Fruit fly (Drosophila melanogaster) whole organism, embryonic: Measurements from ENCODE around the gene CG1965.

ENCODE experiments used
- Antp ChIP-seq: fragments of 200-800 bp; sonication (Bioruptor generic); optimal IDR thresholded peaks from 3 replicates; lab custom pipeline; 2016; ENCODE audit warnings: missing biosample characterization, missing genetic modification characterization
- B-H1 ChIP-seq: fragments of 200-800 bp; sonication (Bioruptor generic); IDR thresholded peaks from 3 replicates; pipeline ENCODE4 v1.3.6; 2022; ENCODE audit warnings: missing biosample characterization, missing genetic modification characterization
- CG11696 ChIP-seq: fragments of 200-800 bp; sonication (Bioruptor generic); IDR thresholded peaks from 2 replicates; pipeline ENCODE4 v1.3.6; 2022; ENCODE audit warnings: missing biosample characterization, missing genetic modification characterization
- CG13296 ChIP-seq: fragments of 200-800 bp; sonication (Bioruptor generic); optimal IDR thresholded peaks from 3 replicates; lab custom pipeline; 2018; ENCODE audit warnings: missing biosample characterization, mild to moderate bottlenecking, missing genetic modification characterization
- CG14050 ChIP-seq: fragments of 200-800 bp; sonication (Bioruptor generic); IDR thresholded peaks from 3 replicates; pipeline ENCODE4 v1.3.6; 2022; ENCODE audit warnings: missing biosample characterization, missing genetic modification characterization
- CG16815 ChIP-seq: fragments of 200-800 bp; sonication (Bioruptor generic); optimal IDR thresholded peaks from 3 replicates; lab custom pipeline; 2017; ENCODE audit warnings: missing biosample characterization, mild to moderate bottlenecking, missing genetic modification characterization
- CG16863 ChIP-seq: fragments of 200-800 bp; sonication (Bioruptor generic); optimal IDR thresholded peaks from 3 replicates; lab custom pipeline; 2016; ENCODE audit warnings: missing biosample characterization, missing genetic modification characterization
- CG17186 ChIP-seq: fragments of 200-800 bp; sonication (Bioruptor generic); optimal IDR thresholded peaks from 3 replicates; lab custom pipeline; 2017; ENCODE audit warnings: missing biosample characterization, missing genetic modification reagents, missing genetic modification characterization
- CG17802 ChIP-seq: fragments of 200-800 bp; sonication (Bioruptor generic); optimal IDR thresholded peaks from 2 replicates; lab custom pipeline; 2018; ENCODE audit warnings: missing biosample characterization, mild to moderate bottlenecking, missing genetic modification characterization, moderate library complexity
- CG18764 ChIP-seq: fragments of 200-800 bp; sonication (Bioruptor generic); optimal IDR thresholded peaks from 3 replicates; lab custom pipeline; 2016; ENCODE audit warnings: missing biosample characterization, missing genetic modification characterization
- CG2116 ChIP-seq: fragments of 200-800 bp; sonication (Bioruptor generic); optimal IDR thresholded peaks from 3 replicates; lab custom pipeline; 2018; ENCODE audit warnings: missing biosample characterization, mild to moderate bottlenecking, missing genetic modification characterization
- CG2202 ChIP-seq: fragments of 200-800 bp; sonication (Bioruptor generic); optimal IDR thresholded peaks from 2 replicates; lab custom pipeline; 2018; ENCODE audit warnings: missing biosample characterization, mild to moderate bottlenecking, missing genetic modification characterization
- CG2678 ChIP-seq: fragments of 200-800 bp; sonication (Bioruptor generic); optimal IDR thresholded peaks from 3 replicates; lab custom pipeline; 2019; ENCODE audit warnings: missing biosample characterization, mild to moderate bottlenecking, missing genetic modification characterization, moderate library complexity
- CG3163 ChIP-seq: fragments of 200-800 bp; sonication (Bioruptor generic); optimal IDR thresholded peaks from 3 replicates; lab custom pipeline; 2016; ENCODE audit warnings: missing biosample characterization, missing genetic modification characterization
- CG33557 ChIP-seq: fragments of 200-800 bp; sonication (Bioruptor generic); optimal IDR thresholded peaks from 2 replicates; lab custom pipeline; 2019; ENCODE audit warnings: missing biosample characterization, mild to moderate bottlenecking, missing genetic modification characterization, moderate library complexity
- CG4328 ChIP-seq: fragments of 200-800 bp; sonication (Bioruptor generic); optimal IDR thresholded peaks from 3 replicates; lab custom pipeline; 2017; ENCODE audit warnings: missing biosample characterization, missing genetic modification reagents, missing genetic modification characterization
- CG4360 ChIP-seq: fragments of 200-800 bp; sonication (Bioruptor generic); IDR thresholded peaks from 2 replicates; pipeline ENCODE4 v1.3.6; 2022; ENCODE audit warnings: missing biosample characterization, missing genetic modification characterization
- CG43689 ChIP-seq: fragments of 200-800 bp; sonication (Bioruptor generic); IDR thresholded peaks from 2 replicates; pipeline ENCODE4 v1.3.6; 2022; ENCODE audit warnings: missing biosample characterization, missing genetic modification characterization
- CG5180 ChIP-seq: fragments of 200-800 bp; sonication (Bioruptor generic); optimal IDR thresholded peaks from 3 replicates; lab custom pipeline; 2017; ENCODE audit warnings: missing biosample characterization, missing genetic modification characterization, mild to moderate bottlenecking, moderate library complexity, missing genetic modification reagents
- CG6791 ChIP-seq: fragments of 200-800 bp; sonication (Bioruptor generic); IDR thresholded peaks from 3 replicates; pipeline ENCODE4 v1.3.6; 2022; ENCODE audit warnings: missing biosample characterization, missing genetic modification characterization; ENCODE audit not compliant: partially characterized antibody
- CG7745 ChIP-seq: fragments of 200-800 bp; sonication (Bioruptor generic); optimal IDR thresholded peaks from 2 replicates; lab custom pipeline; 2018; ENCODE audit warnings: missing biosample characterization, mild to moderate bottlenecking, missing genetic modification characterization, moderate library complexity
- CG7987 ChIP-seq: fragments of 200-800 bp; sonication (Bioruptor generic); optimal IDR thresholded peaks from 2 replicates; lab custom pipeline; 2018; ENCODE audit warnings: missing biosample characterization, mild to moderate bottlenecking, missing genetic modification characterization, moderate library complexity
- Gsc ChIP-seq: fragments of 200-800 bp; sonication (Bioruptor generic); IDR thresholded peaks from 2 replicates; pipeline ENCODE4 v1.3.6; 2022; ENCODE audit warnings: missing biosample characterization, missing genetic modification characterization
- HLHmδ ChIP-seq: fragments of 200-800 bp; sonication (Bioruptor generic); optimal IDR thresholded peaks from 2 replicates; lab custom pipeline; 2018; ENCODE audit warnings: missing biosample characterization, mild to moderate bottlenecking, missing genetic modification characterization, moderate library complexity
- MTF-1 ChIP-seq: fragments of 200-800 bp; sonication (Bioruptor generic); optimal IDR thresholded peaks from 2 replicates; lab custom pipeline; 2018; ENCODE audit warnings: missing biosample characterization, mild to moderate bottlenecking, missing genetic modification characterization, borderline replicate concordance
- Neu2 ChIP-seq: fragments of 200-800 bp; sonication (Bioruptor generic); optimal IDR thresholded peaks from 3 replicates; lab custom pipeline; 2016; ENCODE audit warnings: missing biosample characterization, missing genetic modification characterization, borderline replicate concordance
- Opbp ChIP-seq: fragments of 200-800 bp; sonication (Bioruptor generic); IDR thresholded peaks from 3 replicates; pipeline ENCODE4 v1.3.6; 2022; ENCODE audit warnings: missing biosample characterization, missing genetic modification characterization; ENCODE audit not compliant: partially characterized antibody
- Rx ChIP-seq: fragments of 200-800 bp; sonication (Bioruptor generic); IDR thresholded peaks from 2 replicates; pipeline ENCODE4 v1.3.6; 2022; ENCODE audit warnings: missing biosample characterization, missing genetic modification characterization
- Stat92E ChIP-seq, 3 experiments: fragments of >200 bp in 2 of 3; fragments of 200-800 bp in 1 of 3; sonication (Bioruptor generic) in 1 of 3; optimal IDR thresholded peaks; 2 replicates each; lab custom pipeline; 2017 to 2019; ENCODE audit warnings: missing biosample characterization in 3 of 3, missing genetic modification characterization in 3 of 3, mild to moderate bottlenecking in 1 of 3, moderate library complexity in 1 of 3
- Vsx1 ChIP-seq: fragments of 200-800 bp; sonication (Bioruptor generic); optimal IDR thresholded peaks from 2 replicates; lab custom pipeline; 2017; ENCODE audit warnings: missing biosample characterization, mild to moderate bottlenecking, missing genetic modification characterization, missing genetic modification reagents
- YL-1 ChIP-seq: fragments of 200-800 bp; sonication (Bioruptor generic); optimal IDR thresholded peaks from 3 replicates; lab custom pipeline; 2017; ENCODE audit warnings: missing biosample characterization, mild to moderate bottlenecking, missing genetic modification characterization
- al ChIP-seq: fragments of 200-800 bp; sonication (Bioruptor generic); IDR thresholded peaks from 2 replicates; pipeline ENCODE4 v1.3.6; 2022; ENCODE audit warnings: missing biosample characterization, missing genetic modification characterization
- ash1 ChIP-seq: fragments of 200-800 bp; sonication (Bioruptor generic); optimal IDR thresholded peaks from 2 replicates; lab custom pipeline; 2018; ENCODE audit warnings: missing biosample characterization, mild to moderate bottlenecking, missing genetic modification characterization
- ato ChIP-seq: fragments of 200-800 bp; sonication (Bioruptor generic); IDR thresholded peaks from 2 replicates; pipeline ENCODE4 v1.3.6; 2022; ENCODE audit warnings: missing biosample characterization, missing genetic modification characterization; ENCODE audit not compliant: partially characterized antibody
- chm ChIP-seq: fragments of 200-800 bp; sonication (Bioruptor generic); IDR thresholded peaks from 2 replicates; pipeline ENCODE4 v1.3.6; 2022; ENCODE audit warnings: missing biosample characterization, missing genetic modification characterization
- dati ChIP-seq: fragments of 200-800 bp; sonication (Bioruptor generic); IDR thresholded peaks from 2 replicates; pipeline ENCODE4 v1.3.6; 2022; ENCODE audit warnings: missing biosample characterization, missing genetic modification characterization
- esg ChIP-seq: fragments of 200-800 bp; sonication (Bioruptor generic); conservative IDR thresholded peaks from 2 replicates; pipeline ENCODE4 v1.3.6; 2022; ENCODE audit warnings: missing biosample characterization, missing genetic modification characterization
- fd102C ChIP-seq: fragments of 200-800 bp; sonication (Bioruptor generic); optimal IDR thresholded peaks from 2 replicates; lab custom pipeline; 2018; ENCODE audit warnings: missing biosample characterization, mild to moderate bottlenecking, missing genetic modification characterization, moderate library complexity
- fd64A ChIP-seq: fragments of 200-800 bp; sonication (Bioruptor generic); optimal IDR thresholded peaks from 3 replicates; lab custom pipeline; 2018; ENCODE audit warnings: missing biosample characterization, mild to moderate bottlenecking, missing genetic modification characterization
- gt ChIP-seq: fragments of 200-800 bp; sonication (Bioruptor generic); IDR thresholded peaks from 2 replicates; pipeline ENCODE4 v1.3.6; 2022; ENCODE audit warnings: missing biosample characterization, missing genetic modification characterization
- ham ChIP-seq: fragments of 200-800 bp; sonication (Bioruptor generic); IDR thresholded peaks from 2 replicates; pipeline ENCODE4 v1.3.6; 2022; ENCODE audit warnings: missing biosample characterization, missing genetic modification characterization
- luna ChIP-seq: fragments of 200-800 bp; sonication (Bioruptor generic); optimal IDR thresholded peaks from 2 replicates; lab custom pipeline; 2016; ENCODE audit warnings: missing biosample characterization, missing genetic modification characterization
- odd ChIP-seq: fragments of 200-800 bp; sonication (Bioruptor generic); optimal IDR thresholded peaks from 2 replicates; lab custom pipeline; 2017; ENCODE audit warnings: missing biosample characterization, mild to moderate bottlenecking, missing genetic modification characterization
- peb ChIP-seq: fragments of 200-800 bp; sonication (Bioruptor generic); IDR thresholded peaks from 2 replicates; pipeline ENCODE4 v1.3.6; 2022; ENCODE audit warnings: missing biosample characterization, missing genetic modification characterization
- phol ChIP-seq: fragments of 200-800 bp; sonication (Bioruptor generic); optimal IDR thresholded peaks from 3 replicates; lab custom pipeline; 2018; ENCODE audit warnings: missing biosample characterization, mild to moderate bottlenecking, missing genetic modification characterization, moderate library complexity
- sens ChIP-seq: fragments of 200-800 bp; sonication (Bioruptor generic); peaks from one replicate; lab custom pipeline; 2016; ENCODE audit warnings: missing biosample characterization, missing genetic modification characterization
- sima ChIP-seq: fragments of 200-800 bp; sonication (Bioruptor generic); optimal IDR thresholded peaks from 2 replicates; lab custom pipeline; 2016; ENCODE audit warnings: missing biosample characterization, missing genetic modification characterization
- sisA ChIP-seq: fragments of 200-800 bp; sonication (Bioruptor generic); IDR thresholded peaks from 2 replicates; pipeline ENCODE4 v1.3.6; 2022; ENCODE audit warnings: missing biosample characterization, missing genetic modification characterization
- sqz ChIP-seq: fragments of 200-800 bp; sonication (Bioruptor generic); optimal IDR thresholded peaks from 3 replicates; lab custom pipeline; 2018; ENCODE audit warnings: missing biosample characterization, mild to moderate bottlenecking, missing genetic modification characterization
- z ChIP-seq: fragments of 200-800 bp; sonication (Bioruptor generic); IDR thresholded peaks from 3 replicates; pipeline ENCODE4 v1.3.6; 2022; ENCODE audit warnings: missing biosample characterization, missing genetic modification characterization

Gene CG1965

dm6 chr3R:7080157-7080916 lies 13.1 kb downstream of the CG1965 start, which contains the start of gene Ref1 (continued):
- TF ChIP-seq CG17802 (tag; lab: Kevin White, UChicago) (peak; percentile 91), sima (GFP tag; lab: Kevin White, UChicago) (no peak), CG2116 (GFP tag; lab: Kevin White, UChicago) (peak; percentile 5), sqz (GFP tag; lab: Kevin White, UChicago) (no peak), Opbp (GFP tag; lab: Robert Waterston, UW) (0 out of 3 replicates have a peak, but pooled peaks have one; percentile 12), HLHmδ (GFP tag; lab: Kevin White, UChicago) (no peak), CG6791 (no peak), Stat92E (GFP tag; optimal IDR thresholded peaks at IDR 0.05; lab: Kevin White, UChicago) (no peak), fd64A (GFP tag; lab: Kevin White, UChicago) (no peak), fd102C (GFP tag; lab: Kevin White, UChicago) (no peak), CG17186 (GFP tag; lab: Kevin White, UChicago) (no peak), CG43689 (GFP tag; lab: Robert Waterston, UW) (no peak), peb (GFP tag; lab: Robert Waterston, UW) (no peak), CG4328 (no peak), Rx (GFP tag; lab: Robert Waterston, UW) (no peak), sens (GFP tag; lab: Kevin White, UChicago) (no peak), z (GFP tag; lab: Robert Waterston, UW) (no peak), CG3163 (GFP tag; lab: Kevin White, UChicago) (no peak), ham (no peak), YL-1 (GFP tag; lab: Kevin White, UChicago) (peak; percentile 93), Gsc (GFP tag; lab: Robert Waterston, UW) (no peak), CG5180 (GFP tag; lab: Kevin White, UChicago) (no peak), chm (GFP tag; lab: Robert Waterston, UW) (no peak), CG16863 (GFP tag; lab: Kevin White, UChicago) (no peak), odd (no peak), luna (GFP tag; lab: Kevin White, UChicago) (no peak), esg (GFP tag; lab: Robert Waterston, UW) (no peak), CG7745 (tag; lab: Kevin White, UChicago) (no peak), Antp (GFP tag; lab: Kevin White, UChicago) (no peak), CG16815 (GFP tag; lab: Kevin White, UChicago) (no peak), phol (tag; lab: Kevin White, UChicago) (peak; percentile 100), CG2202 (tag; lab: Kevin White, UChicago) (no peak), Neu2 (no peak), B-H1 (GFP tag; lab: Robert Waterston, UW) (no peak), ato (GFP tag; lab: Robert Waterston, UW) (no peak), CG13296 (no peak), MTF-1 (no peak), CG33557 (no peak), gt (GFP tag; lab: Robert Waterston, UW) (no peak), CG14050 (GFP tag; lab: Robert Waterston, UW) (no peak), CG4360 (no peak), al (GFP tag; lab: Robert Waterston, UW) (no peak), CG2678 (peak; percentile 5), CG7987 (GFP tag; lab: Kevin White, UChicago) (no peak), Vsx1 (GFP tag; lab: Kevin White, UChicago) (no peak), dati (GFP tag; lab: Robert Waterston, UW) (no peak), ash1 (GFP tag; lab: Kevin White, UChicago) (no peak), CG11696 (GFP tag; lab: Robert Waterston, UW) (no peak), CG18764 (no peak), sisA (GFP tag; lab: Robert Waterston, UW) (no peak)
